Fruit fly (Drosophila melanogaster) whole organism, prepupa: Measurements from ENCODE around the gene CG4783.

ENCODE experiments used
- Blimp-1 ChIP-seq: fragments of 200-800 bp; sonication (Bioruptor generic); optimal IDR thresholded peaks from 3 replicates; lab custom pipeline; 2017; ENCODE audit warnings: missing biosample characterization, missing genetic modification characterization, mild to moderate bottlenecking, moderate library complexity, missing genetic modification reagents
- CG10631 ChIP-seq: fragments of 200-800 bp; sonication (Bioruptor generic); optimal IDR thresholded peaks from 2 replicates; lab custom pipeline; 2016; ENCODE audit warnings: missing biosample characterization, missing genetic modification characterization
- CG10669 ChIP-seq: fragments of 200-800 bp; sonication (Bioruptor generic); optimal IDR thresholded peaks from 3 replicates; lab custom pipeline; 2018; ENCODE audit warnings: missing biosample characterization, mild to moderate bottlenecking, missing genetic modification characterization, moderate library complexity
- CG11294 ChIP-seq: fragments of 200-800 bp; sonication (Bioruptor generic); IDR thresholded peaks from 2 replicates; pipeline ENCODE4 v1.3.6; 2022; ENCODE audit warnings: missing biosample characterization, missing genetic modification characterization
- CG11902 ChIP-seq: fragments of 200-800 bp; sonication (Bioruptor generic); optimal IDR thresholded peaks from 3 replicates; lab custom pipeline; 2016; ENCODE audit warnings: missing biosample characterization, missing genetic modification characterization
- CG15336 ChIP-seq: fragments of 200-800 bp; sonication (Bioruptor generic); IDR thresholded peaks from 2 replicates; pipeline ENCODE4 v1.3.6; 2022; ENCODE audit warnings: missing biosample characterization, missing genetic modification characterization
- CG1621 ChIP-seq: fragments of 200-800 bp; sonication (Bioruptor generic); optimal IDR thresholded peaks from 3 replicates; lab custom pipeline; 2018; ENCODE audit warnings: missing biosample characterization, mild to moderate bottlenecking, missing genetic modification characterization
- CG3919 ChIP-seq: fragments of 200-800 bp; sonication (Bioruptor generic); optimal IDR thresholded peaks from 3 replicates; lab custom pipeline; 2016; ENCODE audit warnings: missing biosample characterization, missing genetic modification characterization
- CG6276 ChIP-seq: fragments of 200-800 bp; sonication (Bioruptor generic); optimal IDR thresholded peaks from 2 replicates; lab custom pipeline; 2017; ENCODE audit warnings: missing biosample characterization, mild to moderate bottlenecking, missing genetic modification characterization
- CG6808 ChIP-seq: fragments of 200-800 bp; sonication (Bioruptor generic); optimal IDR thresholded peaks from 3 replicates; lab custom pipeline; 2017; ENCODE audit warnings: missing biosample characterization, missing genetic modification characterization, mild to moderate bottlenecking, moderate library complexity, missing genetic modification reagents
- CG6854 ChIP-seq: fragments of 200-800 bp; sonication (Bioruptor generic); optimal IDR thresholded peaks from 2 replicates; lab custom pipeline; 2017; ENCODE audit warnings: missing biosample characterization, mild to moderate bottlenecking, missing genetic modification characterization
- CG7368 ChIP-seq: fragments of 200-800 bp; sonication (Bioruptor generic); optimal IDR thresholded peaks from 3 replicates; lab custom pipeline; 2016; ENCODE audit warnings: missing biosample characterization, missing genetic modification characterization
- CG8319 ChIP-seq: fragments of 200-800 bp; sonication (Bioruptor generic); optimal IDR thresholded peaks from 3 replicates; lab custom pipeline; 2016; ENCODE audit warnings: missing biosample characterization, missing genetic modification characterization
- Eip75B ChIP-seq: fragments of 200-800 bp; sonication (Bioruptor generic); optimal IDR thresholded peaks from 3 replicates; lab custom pipeline; 2016; ENCODE audit warnings: missing biosample characterization, missing genetic modification characterization
- Eip78C ChIP-seq: fragments of 200-800 bp; sonication (Bioruptor generic); peaks from one replicate; lab custom pipeline; 2016; ENCODE audit warnings: missing biosample characterization, missing genetic modification characterization
- Eip93F ChIP-seq: fragments of 200-800 bp; sonication (Bioruptor generic); optimal IDR thresholded peaks from 2 replicates; lab custom pipeline; 2016; ENCODE audit warnings: missing biosample characterization, mild to moderate bottlenecking, missing genetic modification characterization
- Ets96B ChIP-seq: fragments of 200-800 bp; optimal IDR thresholded peaks from 2 replicates; lab custom pipeline; 2019; ENCODE audit warnings: missing biosample characterization, mild to moderate bottlenecking, missing genetic modification characterization, moderate library complexity
- Hr38 ChIP-seq: sonication (Bioruptor generic); optimal IDR thresholded peaks from 2 replicates; lab custom pipeline; 2016; ENCODE audit warnings: missing biosample characterization, missing genetic modification characterization
- Hr4 ChIP-seq: fragments of 200-800 bp; sonication (Bioruptor generic); optimal IDR thresholded peaks from 3 replicates; lab custom pipeline; 2016; ENCODE audit warnings: missing biosample characterization, missing genetic modification characterization
- Lpt ChIP-seq: fragments of 200-800 bp; sonication (Bioruptor generic); optimal IDR thresholded peaks from 3 replicates; lab custom pipeline; 2016; ENCODE audit warnings: missing biosample characterization, missing genetic modification characterization
- Met ChIP-seq: fragments of 200-800 bp; sonication (Bioruptor generic); optimal IDR thresholded peaks from 3 replicates; lab custom pipeline; 2016; ENCODE audit warnings: missing biosample characterization, missing genetic modification characterization
- OdsH ChIP-seq: fragments of 200-800 bp; sonication (Bioruptor generic); optimal IDR thresholded peaks from 3 replicates; lab custom pipeline; 2016; ENCODE audit warnings: missing biosample characterization, missing genetic modification characterization
- Smox ChIP-seq: fragments of 200-800 bp; sonication (Bioruptor generic); optimal IDR thresholded peaks from 3 replicates; lab custom pipeline; 2016; ENCODE audit warnings: missing biosample characterization, missing genetic modification characterization
- Sox102F ChIP-seq: fragments of 200-800 bp; sonication (Bioruptor generic); optimal IDR thresholded peaks from 2 replicates; lab custom pipeline; 2016; ENCODE audit warnings: missing biosample characterization, mild to moderate bottlenecking, missing genetic modification characterization
- Sox15 ChIP-seq: fragments of 200-800 bp; sonication (Bioruptor generic); optimal IDR thresholded peaks from 3 replicates; lab custom pipeline; 2016; ENCODE audit warnings: missing biosample characterization, missing genetic modification characterization
- acj6 ChIP-seq: fragments of 200-800 bp; sonication (Bioruptor generic); optimal IDR thresholded peaks from 3 replicates; lab custom pipeline; 2016; ENCODE audit warnings: missing biosample characterization, missing genetic modification characterization
- cyc ChIP-seq: fragments of 200-800 bp; sonication (Bioruptor generic); optimal IDR thresholded peaks from 3 replicates; lab custom pipeline; 2016; ENCODE audit warnings: missing biosample characterization, missing genetic modification characterization
- dac ChIP-seq: fragments of 200-800 bp; sonication (Bioruptor generic); optimal IDR thresholded peaks from 2 replicates; lab custom pipeline; 2017; ENCODE audit warnings: missing biosample characterization, mild to moderate bottlenecking, missing genetic modification characterization
- dsx ChIP-seq: fragments of 200-800 bp; optimal IDR thresholded peaks from 3 replicates; lab custom pipeline; 2019; ENCODE audit warnings: missing biosample characterization, mild to moderate bottlenecking, missing genetic modification characterization, moderate library complexity; ENCODE audit not compliant: poor library complexity, severe bottlenecking
- eg ChIP-seq: fragments of 200-800 bp; sonication (Bioruptor generic); IDR thresholded peaks from 3 replicates; pipeline ENCODE4 v1.3.6; 2022; ENCODE audit warnings: missing biosample characterization, missing genetic modification characterization
- esn ChIP-seq: fragments of 200-800 bp; sonication (Bioruptor generic); optimal IDR thresholded peaks from 2 replicates; lab custom pipeline; 2016; ENCODE audit warnings: missing biosample characterization, mild to moderate bottlenecking, missing genetic modification characterization, moderate library complexity
- fd85E ChIP-seq: fragments of 200-800 bp; sonication (Bioruptor generic); optimal IDR thresholded peaks from 3 replicates; lab custom pipeline; 2016; ENCODE audit warnings: missing biosample characterization, missing genetic modification characterization
- fkh ChIP-seq: fragments of 200-800 bp; sonication (Bioruptor generic); optimal IDR thresholded peaks from 3 replicates; lab custom pipeline; 2017; ENCODE audit warnings: missing biosample characterization, mild to moderate bottlenecking, missing genetic modification characterization, moderate library complexity
- lz ChIP-seq: fragments of 200-800 bp; sonication (Bioruptor generic); optimal IDR thresholded peaks from 3 replicates; lab custom pipeline; 2016; ENCODE audit warnings: missing biosample characterization, missing genetic modification characterization
- net ChIP-seq: fragments of 200-800 bp; sonication (Bioruptor generic); optimal IDR thresholded peaks from 3 replicates; lab custom pipeline; 2016; ENCODE audit warnings: missing biosample characterization, missing genetic modification characterization
- spab ChIP-seq: fragments of 200-800 bp; sonication (Bioruptor generic); optimal IDR thresholded peaks from 2 replicates; lab custom pipeline; 2017; ENCODE audit warnings: missing biosample characterization, mild to moderate bottlenecking, missing genetic modification characterization, missing genetic modification reagents
- ss ChIP-seq, 2 experiments: fragments of 200-800 bp; sonication (Bioruptor generic); optimal IDR thresholded peaks; 2 replicates in 1 of 2; 3 replicates in 1 of 2; lab custom pipeline; 2017 to 2018; ENCODE audit warnings: mild to moderate bottlenecking in 2 of 2, missing biosample characterization in 2 of 2, missing genetic modification characterization in 2 of 2, moderate library complexity in 1 of 2
- svp ChIP-seq: fragments of 200-800 bp; sonication (Bioruptor generic); peaks from one replicate; lab custom pipeline; 2016; ENCODE audit warnings: missing biosample characterization, missing genetic modification characterization
- topi ChIP-seq: fragments of 200-800 bp; sonication (Bioruptor generic); optimal IDR thresholded peaks from 3 replicates; lab custom pipeline; 2016; ENCODE audit warnings: missing biosample characterization, missing genetic modification characterization
- vri ChIP-seq: fragments of 200-800 bp; sonication (Bioruptor generic); optimal IDR thresholded peaks from 3 replicates; lab custom pipeline; 2016; ENCODE audit warnings: missing biosample characterization, mild to moderate bottlenecking, missing genetic modification characterization

CG4783 gene

DNA sequence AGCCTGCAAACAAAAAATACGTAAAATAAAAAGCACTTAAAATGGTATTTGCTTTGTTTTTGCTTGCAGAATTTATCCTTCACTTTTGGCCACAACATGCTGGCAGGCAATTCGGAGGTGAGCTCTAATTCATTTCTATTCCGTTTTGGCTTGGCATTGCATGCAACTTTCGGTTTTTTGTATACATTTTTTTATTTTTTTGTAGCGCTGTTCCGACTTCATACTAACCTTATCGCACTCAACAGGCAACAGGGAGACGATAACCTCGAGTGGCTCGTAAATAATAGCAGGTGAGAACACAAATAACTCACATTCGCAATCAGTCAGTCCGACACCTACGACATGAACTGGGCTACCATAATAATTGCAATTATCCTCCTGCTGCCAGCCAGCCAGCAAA, at the start of gene CG4783:
CG4783 (plus strand) TSS at position 301 of the 400 bp plus-strand sequence.
- TF ChIP-seq Ets96B (tag; lab: Kevin White, UChicago) (no peak), vri (GFP tag; lab: Kevin White, UChicago) (peak; percentile 28)

DNA sequence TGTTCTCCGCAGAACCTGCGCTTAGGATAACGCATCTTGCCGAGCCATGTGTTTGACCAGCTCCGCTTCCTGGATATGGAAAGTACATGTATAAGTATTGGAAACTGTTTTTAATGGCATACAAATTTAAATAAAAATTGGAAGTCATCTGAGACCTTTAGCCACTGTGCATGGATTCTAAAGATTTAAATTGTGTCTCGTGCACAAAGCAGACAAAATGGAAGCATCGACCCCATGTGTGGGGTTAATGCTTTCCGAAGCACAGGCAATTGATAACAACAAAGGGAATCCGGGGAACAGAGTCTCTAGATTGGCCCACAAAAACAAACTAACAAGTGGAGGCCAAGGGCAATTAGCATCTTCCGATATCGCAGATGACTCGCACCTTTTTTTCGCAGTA, 46.5 kb upstream of the CG4783 start:
- TF ChIP-seq CG1621 (tag; lab: Kevin White, UChicago) = no peak
- no peak for TF ChIP-seq Hr38
- TF ChIP-seq spab = no peak
- no peak for TF ChIP-seq Met
- TF ChIP-seq svp (GFP tag; lab: Kevin White, UChicago) = peak; percentile 94
- no peak for TF ChIP-seq topi (GFP tag; lab: Kevin White, UChicago)

- TF ChIP-seq Sox15 (GFP tag; lab: Kevin White, UChicago) (no peak), Smox (GFP tag; lab: Kevin White, UChicago) (no peak), vri (GFP tag; lab: Kevin White, UChicago) (no peak), Sox102F (no peak), lz (no peak), CG6808 (GFP tag; lab: Kevin White, UChicago) (no peak), fd85E (GFP tag; lab: Kevin White, UChicago) (no peak)
Measured at dm6 chr3R:19902328-19902727, 45.9 kb upstream of the CG4783 start.

dm6 chr3R:19902926-19903739, 45.1 kb upstream of the CG4783 start, which contains the start of gene ClpX:
ClpX (minus strand) TSS chr3R:19903689.
- TF ChIP-seq Ets96B (tag; lab: Kevin White, UChicago) = no peak
- no peak for TF ChIP-seq Lpt (GFP tag; lab: Kevin White, UChicago)
- TF ChIP-seq esn (GFP tag; lab: Kevin White, UChicago) = peak; percentile 0
- no peak for TF ChIP-seq cyc (GFP tag; lab: Kevin White, UChicago)
- no peak for TF ChIP-seq spab
- no peak for TF ChIP-seq ss (GFP tag; optimal IDR thresholded peaks at IDR 0.05; lab: Kevin White, UChicago)
- 0 out of 2 replicates have a peak, but pooled peaks have one; percentile 20 for TF ChIP-seq CG15336 (GFP tag; lab: Robert Waterston, UW)
- no peak for TF ChIP-seq Hr38
- TF ChIP-seq Eip93F (GFP tag; lab: Kevin White, UChicago) = no peak
- no peak for TF ChIP-seq CG10631 (GFP tag; lab: Kevin White, UChicago)
- no peak for TF ChIP-seq fd85E (GFP tag; lab: Kevin White, UChicago)
- TF ChIP-seq CG6276 (GFP tag; lab: Kevin White, UChicago) = no peak
- TF ChIP-seq vri (GFP tag; lab: Kevin White, UChicago) = peak; percentile 39
- TF ChIP-seq Eip78C (GFP tag; lab: Kevin White, UChicago) = peak; percentile 73
- TF ChIP-seq CG11294 (GFP tag; lab: Robert Waterston, UW) = no peak
- TF ChIP-seq OdsH (GFP tag; lab: Kevin White, UChicago) = no peak
- no peak for TF ChIP-seq CG7368 (GFP tag; lab: Kevin White, UChicago)
- peak; percentile 82 for TF ChIP-seq svp (GFP tag; lab: Kevin White, UChicago)
- no peak for TF ChIP-seq Blimp-1 (GFP tag; lab: Kevin White, UChicago)
- TF ChIP-seq CG11902 = no peak
- TF ChIP-seq CG3919 (GFP tag; lab: Kevin White, UChicago) = no peak

DNA sequence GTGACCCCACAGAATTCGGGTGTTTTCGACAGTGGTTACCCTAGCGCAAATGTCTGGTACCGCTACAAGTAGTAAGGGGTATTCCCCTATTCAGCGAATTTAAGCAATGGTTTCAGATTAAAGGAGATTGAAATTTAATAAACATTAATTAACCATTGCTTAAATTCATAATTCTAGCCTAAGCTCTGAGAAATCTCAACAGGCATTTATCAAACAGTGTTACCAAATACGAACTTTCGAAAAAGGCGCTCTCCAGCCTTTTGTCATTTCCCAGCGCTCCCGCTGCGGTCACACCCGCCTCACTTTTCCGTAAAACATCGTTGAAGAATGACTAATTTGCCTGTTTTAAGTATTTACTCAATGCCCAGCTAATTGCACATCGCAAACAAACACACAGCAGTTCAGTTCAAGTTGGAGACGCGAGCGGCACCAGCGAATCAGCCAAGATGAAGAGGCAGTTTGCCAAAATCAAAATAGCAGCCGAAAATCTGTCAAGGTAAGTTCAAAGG, 43.3 kb upstream of the CG4783 start, which contains the start of the genes Surf6 and RhoGAP92B:
Surf6 (minus strand) TSS at position 4 of the 509 bp plus-strand sequence.
RhoGAP92B (plus strand) TSS at position 300 of the 509 bp plus-strand sequence.
- TF ChIP-seq CG6276 (GFP tag; lab: Kevin White, UChicago) (no peak), dac (GFP tag; lab: Kevin White, UChicago) (no peak), spab (no peak), Eip75B (GFP tag; lab: Kevin White, UChicago) (peak; percentile 73), dsx (peak; percentile 43), Hr38 (no peak), acj6 (GFP tag; lab: Kevin White, UChicago) (peak; percentile 42), CG11902 (peak; percentile 19), net (GFP tag; lab: Kevin White, UChicago) (peak; percentile 62), CG7368 (GFP tag; lab: Kevin White, UChicago) (peak; percentile 6), CG6854 (GFP tag; lab: Kevin White, UChicago) (peak; percentile 77), fkh (peak; percentile 60), Hr4 (GFP tag; lab: Kevin White, UChicago) (peak; percentile 51), Met (peak; percentile 68), Eip93F (GFP tag; lab: Kevin White, UChicago) (no peak), CG15336 (GFP tag; lab: Robert Waterston, UW) (0 out of 2 replicates have a peak, but pooled peaks have one; percentile 36), CG10669 (GFP tag; lab: Kevin White, UChicago) (peak; percentile 13), CG3919 (GFP tag; lab: Kevin White, UChicago) (peak; percentile 62), Smox (GFP tag; lab: Kevin White, UChicago) (no peak), CG8319 (GFP tag; lab: Kevin White, UChicago) (peak; percentile 42), Eip78C (GFP tag; lab: Kevin White, UChicago) (peak; percentile 79), eg (GFP tag; lab: Robert Waterston, UW) (peak; percentile 64; the same call in 2 of the 3 replicates)
